Fruit fly (Drosophila melanogaster) whole organism, embryonic: ENCODE measurements around the gene CG13086.

Experiments
- CG14014 ChIP-seq: fragments of 200-800 bp; sonication (Bioruptor generic); IDR thresholded peaks from 2 replicates; pipeline ENCODE4 v1.3.6; 2022; ENCODE audit warnings: missing biosample characterization, missing genetic modification characterization
- CG17361 ChIP-seq: fragments of 200-800 bp; sonication (Bioruptor generic); IDR thresholded peaks from 3 replicates; pipeline ENCODE4 v1.3.6; 2022; ENCODE audit warnings: missing biosample characterization, missing genetic modification characterization
- CG17568 ChIP-seq: fragments of 200-800 bp; sonication (Bioruptor generic); optimal IDR thresholded peaks from 2 replicates; lab custom pipeline; 2018; ENCODE audit warnings: missing biosample characterization, mild to moderate bottlenecking, missing genetic modification characterization, moderate library complexity
- CG18011 ChIP-seq: fragments of 200-800 bp; sonication (Bioruptor generic); optimal IDR thresholded peaks from 2 replicates; lab custom pipeline; 2017; ENCODE audit warnings: missing biosample characterization, missing genetic modification characterization, mild to moderate bottlenecking, moderate library complexity, missing genotype
- CG7745 ChIP-seq: fragments of 200-800 bp; sonication (Bioruptor generic); optimal IDR thresholded peaks from 2 replicates; lab custom pipeline; 2018; ENCODE audit warnings: missing biosample characterization, mild to moderate bottlenecking, missing genetic modification characterization, moderate library complexity
- HLH3B ChIP-seq: fragments of 200-800 bp; sonication (Bioruptor generic); IDR thresholded peaks from 2 replicates; pipeline ENCODE4 v1.3.6; 2022; ENCODE audit warnings: missing biosample characterization, missing genetic modification characterization
- Lpt ChIP-seq: fragments of >200 bp; optimal IDR thresholded peaks from 2 replicates; lab custom pipeline; 2018; ENCODE audit warnings: missing biosample characterization, missing genetic modification characterization
- aop ChIP-seq: fragments of 200-800 bp; sonication (Bioruptor generic); IDR thresholded peaks from 2 replicates; pipeline ENCODE4 v1.3.6; 2022; ENCODE audit warnings: missing biosample characterization, missing genetic modification characterization
- gsb-n ChIP-seq: fragments of 200-800 bp; sonication (Bioruptor generic); optimal IDR thresholded peaks from 3 replicates; lab custom pipeline; 2018; ENCODE audit warnings: missing biosample characterization, mild to moderate bottlenecking, missing genetic modification characterization
- gt ChIP-seq: fragments of 200-800 bp; sonication (Bioruptor generic); IDR thresholded peaks from 2 replicates; pipeline ENCODE4 v1.3.6; 2022; ENCODE audit warnings: missing biosample characterization, missing genetic modification characterization
- mld ChIP-seq: fragments of 200-800 bp; sonication (Bioruptor generic); IDR thresholded peaks from 3 replicates; pipeline ENCODE4 v1.3.6; 2022; ENCODE audit warnings: missing biosample characterization, missing genetic modification characterization; ENCODE audit not compliant: partially characterized antibody
- ttk ChIP-seq: fragments of 200-800 bp; sonication (Bioruptor generic); IDR thresholded peaks from 2 replicates; pipeline ENCODE4 v2.1.2; 2022; ENCODE audit warnings: missing biosample characterization, missing genetic modification characterization

dm6 chr2L:19320787-19321593 is 43.2 kb upstream of the CG13086 start:
- TF ChIP-seq CG14014 (GFP tag; lab: Robert Waterston, UW), result no peak
- TF ChIP-seq ttk (GFP tag; lab: Robert Waterston, UW), result no peak
- no peak for TF ChIP-seq CG17568
- peak; percentile 29; the same call in 1 of the 2 replicates for TF ChIP-seq aop (GFP tag; lab: Robert Waterston, UW)
- TF ChIP-seq gsb-n (tag; lab: Kevin White, UChicago), result peak; percentile 53
- TF ChIP-seq mld, result no peak
- TF ChIP-seq gt, result no peak
- TF ChIP-seq HLH3B, result no peak
- TF ChIP-seq Lpt (GFP tag; lab: Kevin White, UChicago), result no peak
- no peak for TF ChIP-seq CG18011 (GFP tag; lab: Kevin White, UChicago)
- no peak for TF ChIP-seq CG7745
- no peak for TF ChIP-seq CG17361
